Fruit fly (Drosophila melanogaster): ENCODE data around the gene RpS12.

RpS12 gene

DNA sequence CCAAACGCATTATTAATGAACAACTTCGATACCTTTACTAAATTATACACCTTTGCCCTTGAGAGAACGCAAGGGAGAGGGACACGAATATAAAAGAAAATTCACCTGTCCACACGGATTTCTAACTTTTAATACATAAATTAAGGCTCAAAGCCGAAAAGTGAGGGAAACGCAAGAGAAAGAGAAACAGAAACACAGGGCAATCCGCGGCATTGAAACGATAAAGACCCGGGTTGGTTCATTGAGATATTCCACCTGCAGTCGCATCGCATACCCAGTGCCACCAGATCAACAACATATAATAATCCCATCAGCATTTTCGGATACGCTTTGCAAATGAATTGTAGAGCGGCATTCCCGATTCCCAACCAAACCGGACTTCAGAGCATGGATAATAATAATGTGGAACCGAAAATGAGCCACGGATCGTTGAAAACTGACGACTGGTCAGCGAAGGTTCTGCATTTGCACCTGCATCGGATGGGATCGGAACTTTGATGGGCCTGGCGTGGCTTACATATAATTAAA lies 27.6 kb downstream of the RpS12 start:
- TF ChIP-seq CG6854 (GFP tag; optimal IDR thresholded peaks at IDR 0.05) (no peak), Eip78C (GFP tag) (peak; percentile 31), Smox (GFP tag; optimal IDR thresholded peaks at IDR 0.05) (no peak), CG11294 (GFP tag; IDR thresholded peaks at IDR 0.05) (no peak)

DNA sequence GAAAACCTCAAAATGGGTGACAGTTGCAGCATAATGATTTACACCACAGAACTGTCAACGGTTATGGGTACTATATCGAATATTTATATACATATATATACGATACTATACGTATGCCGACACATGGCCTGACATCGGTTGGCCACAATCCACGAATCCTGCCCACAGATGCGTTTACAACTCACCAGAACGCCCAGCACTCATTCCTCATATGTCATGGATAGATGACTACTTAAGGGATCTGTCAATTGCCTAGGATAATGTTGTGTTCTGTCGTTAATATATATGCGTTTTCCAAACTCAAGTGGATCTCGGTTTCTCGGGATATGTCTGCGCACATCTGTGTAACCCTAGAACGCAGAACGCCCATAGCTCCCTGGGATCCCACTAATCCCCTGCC lies 35.3 kb downstream of the RpS12 start:
- no peak for TF ChIP-seq CG11762 (GFP tag; optimal IDR thresholded peaks at IDR 0.05; ENCODE audit: insufficient read depth)
- no peak for TF ChIP-seq spab (GFP tag; optimal IDR thresholded peaks at IDR 0.05)
- no peak for TF ChIP-seq CG3032 (tag; optimal IDR thresholded peaks at IDR 0.05)
- no peak for TF ChIP-seq CG8119 (GFP tag; IDR thresholded peaks at IDR 0.05)
- TF ChIP-seq CG4318 (GFP tag; optimal IDR thresholded peaks at IDR 0.05), result no peak
- no peak for TF ChIP-seq vri (GFP tag; optimal IDR thresholded peaks at IDR 0.05)
- TF ChIP-seq CG6854 (GFP tag; optimal IDR thresholded peaks at IDR 0.05), result no peak
- no peak for TF ChIP-seq Lpt (GFP tag; optimal IDR thresholded peaks at IDR 0.05)
- no peak for TF ChIP-seq Met (GFP tag; optimal IDR thresholded peaks at IDR 0.05)
- TF ChIP-seq CG16779 (tag; optimal IDR thresholded peaks at IDR 0.05), result no peak
- no peak for TF ChIP-seq CG9139 (GFP tag; optimal IDR thresholded peaks at IDR 0.05)
- TF ChIP-seq CG3919 (GFP tag; optimal IDR thresholded peaks at IDR 0.05), result no peak
- no peak for TF ChIP-seq CG6163 (GFP tag; IDR thresholded peaks at IDR 0.05)

DNA sequence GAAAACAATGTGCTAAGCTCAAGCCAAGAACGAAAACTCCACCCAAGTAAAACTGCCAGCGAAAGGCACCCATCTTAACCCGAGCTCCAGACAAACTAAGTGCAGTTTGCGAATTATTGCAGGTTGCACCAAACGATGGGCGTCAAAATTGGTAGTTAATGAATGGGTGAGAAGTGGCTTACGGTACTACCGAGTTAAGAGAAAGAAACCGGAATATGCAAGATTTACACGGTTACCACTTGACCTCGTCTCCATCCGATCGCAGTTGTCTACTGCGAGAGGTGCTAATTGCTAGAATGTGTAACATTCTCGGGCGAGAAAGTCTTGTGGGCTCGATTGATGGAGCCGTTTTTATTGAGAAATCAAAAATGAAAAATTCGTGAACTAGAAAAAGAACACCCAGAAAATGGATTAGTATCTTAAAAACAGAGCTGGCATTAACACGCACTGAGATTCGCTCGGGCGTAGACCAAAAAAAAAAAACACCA lies 38.2 kb downstream of the RpS12 start, which contains the start of the genes CG14115 and CG34428:
TSS of gene CG14115 (minus strand) at position 101 of the 488 bp plus-strand sequence.
TSS of gene CG34428 (plus strand) at position 438 of the 488 bp plus-strand sequence.
- TF ChIP-seq CG9139 (GFP tag; optimal IDR thresholded peaks at IDR 0.05), result no peak
- TF ChIP-seq CG11294 (GFP tag; IDR thresholded peaks at IDR 0.05), result no peak
- TF ChIP-seq fkh (GFP tag; optimal IDR thresholded peaks at IDR 0.05), result no peak
- no peak for TF ChIP-seq Sox15 (GFP tag; optimal IDR thresholded peaks at IDR 0.05)
- no peak for TF ChIP-seq Hr4 (GFP tag; optimal IDR thresholded peaks at IDR 0.05)
- TF ChIP-seq vri (GFP tag; optimal IDR thresholded peaks at IDR 0.05), result no peak
- TF ChIP-seq CG8319 (GFP tag; optimal IDR thresholded peaks at IDR 0.05), result no peak
- no peak for TF ChIP-seq CG3919 (GFP tag; optimal IDR thresholded peaks at IDR 0.05)
- no peak for TF ChIP-seq OdsH (GFP tag; optimal IDR thresholded peaks at IDR 0.05)
- TF ChIP-seq CG31627 (GFP tag; optimal IDR thresholded peaks at IDR 0.05), result no peak
- no peak for TF ChIP-seq fd85E (GFP tag; optimal IDR thresholded peaks at IDR 0.05)
- TF ChIP-seq topi (GFP tag; optimal IDR thresholded peaks at IDR 0.05), result no peak
- no peak for TF ChIP-seq CG10669 (GFP tag; optimal IDR thresholded peaks at IDR 0.05)
- no peak for TF ChIP-seq Smox (GFP tag; optimal IDR thresholded peaks at IDR 0.05)
- no peak for TF ChIP-seq net (GFP tag; optimal IDR thresholded peaks at IDR 0.05)
- TF ChIP-seq CG15336 (GFP tag; IDR thresholded peaks at IDR 0.05), result no peak
- no peak for TF ChIP-seq CG3032 (tag; optimal IDR thresholded peaks at IDR 0.05)

DNA sequence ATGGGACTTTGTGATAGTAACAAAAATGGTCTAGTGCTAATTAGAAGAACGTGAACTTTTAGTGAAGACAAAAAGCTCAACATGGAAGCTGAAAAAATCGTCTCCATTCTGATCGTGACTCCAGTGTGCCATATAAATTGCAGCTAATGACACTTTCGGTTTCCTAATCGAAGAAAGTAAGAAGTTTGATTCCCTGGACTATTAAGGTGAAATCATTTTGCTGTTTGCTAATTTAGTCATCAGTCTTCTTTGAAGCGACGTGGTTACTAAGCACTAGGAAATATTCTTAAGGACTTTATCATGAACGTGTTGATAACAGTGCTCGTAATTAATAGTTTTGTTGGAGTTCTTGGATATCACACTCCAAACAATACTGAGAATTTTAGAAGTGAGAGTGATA lies 39.6 kb downstream of the RpS12 start, which contains the start of gene CG34429:
TSS of gene CG34429 (plus strand) at position 301 of the 400 bp plus-strand sequence.
- TF ChIP-seq CG6163 (GFP tag; IDR thresholded peaks at IDR 0.05) (no peak), Met (GFP tag; optimal IDR thresholded peaks at IDR 0.05) (no peak), dac (GFP tag; optimal IDR thresholded peaks at IDR 0.05) (no peak), vri (GFP tag; optimal IDR thresholded peaks at IDR 0.05) (no peak), Ets21C (GFP tag; optimal IDR thresholded peaks at IDR 0.05) (no peak), CG9139 (GFP tag; optimal IDR thresholded peaks at IDR 0.05) (no peak), OdsH (GFP tag; optimal IDR thresholded peaks at IDR 0.05) (no peak), CG3032 (tag; optimal IDR thresholded peaks at IDR 0.05) (no peak), ss (GFP tag; optimal IDR thresholded peaks at IDR 0.05) (no peak), eg (GFP tag; IDR thresholded peaks at IDR 0.05) (no peak), CG8319 (GFP tag; optimal IDR thresholded peaks at IDR 0.05) (no peak), CG3919 (GFP tag; optimal IDR thresholded peaks at IDR 0.05) (no peak), Sox14 (GFP tag; optimal IDR thresholded peaks at IDR 0.05) (no peak), CG6792 (GFP tag; optimal IDR thresholded peaks at IDR 0.05) (no peak), Sox15 (GFP tag; optimal IDR thresholded peaks at IDR 0.05) (no peak), acj6 (GFP tag; optimal IDR thresholded peaks at IDR 0.05) (no peak)

Data from whole organism, prepupa.